Fruit fly (Drosophila melanogaster): ENCODE results near the gene spri.
A peak's percentile ranks its signal among the peaks of the same experiment; 100 is the strongest.

spri gene

dm6 chrX:10486144-10487030 is 98.8 kb downstream of the spri start (continued):
- TF ChIP-seq cwo (GFP tag; optimal IDR thresholded peaks at IDR 0.05) (peak; percentile 86), CG2712 (tag; optimal IDR thresholded peaks at IDR 0.05) (peak; percentile 42), kay (GFP tag; optimal IDR thresholded peaks at IDR 0.05) (peak; percentile 55), repo (GFP tag; optimal IDR thresholded peaks at IDR 0.05) (peak; percentile 48), CG1832 (GFP tag; optimal IDR thresholded peaks at IDR 0.05) (no peak), CG12299 (tag; optimal IDR thresholded peaks at IDR 0.05) (peak; percentile 36), seq (GFP tag; IDR thresholded peaks at IDR 0.05) (0 out of 2 replicates have a peak, but pooled peaks have one; percentile 21), zen (tag; optimal IDR thresholded peaks at IDR 0.05) (no peak), unpg (GFP tag; optimal IDR thresholded peaks at IDR 0.05) (peak; percentile 62), dpn (GFP tag; optimal IDR thresholded peaks at IDR 0.05) (peak; percentile 51 to 59), CG10654 (GFP tag; optimal IDR thresholded peaks at IDR 0.05) (peak; percentile 37), CG14441 (GFP tag; IDR thresholded peaks at IDR 0.05) (peak; percentile 52), CG17385 (GFP tag; optimal IDR thresholded peaks at IDR 0.05) (peak; percentile 57), CG14050 (GFP tag; IDR thresholded peaks at IDR 0.05) (peak; percentile 22; the same call in 1 of the 3 replicates), CG11247 (GFP tag; IDR thresholded peaks at IDR 0.05) (no peak), ranshi (GFP tag; IDR thresholded peaks at IDR 0.05) (peak; percentile 47; the same call in 1 of the 2 replicates), abd-A (tag; optimal IDR thresholded peaks at IDR 0.05) (peak; percentile 9), Pdp1 (GFP tag; optimal IDR thresholded peaks at IDR 0.05) (peak; percentile 48 to 60), HmgZ (tag; optimal IDR thresholded peaks at IDR 0.05) (peak; percentile 57), caup (GFP tag; optimal IDR thresholded peaks at IDR 0.05; ENCODE audit: severe bottlenecking) (peak; percentile 60), E2f1 (GFP tag; IDR thresholded peaks at IDR 0.05) (peak; percentile 58; the same call in 1 of the 2 replicates), oc (tag; optimal IDR thresholded peaks at IDR 0.05) (no peak), CG9876 (GFP tag; optimal IDR thresholded peaks at IDR 0.05) (no peak)

DNA sequence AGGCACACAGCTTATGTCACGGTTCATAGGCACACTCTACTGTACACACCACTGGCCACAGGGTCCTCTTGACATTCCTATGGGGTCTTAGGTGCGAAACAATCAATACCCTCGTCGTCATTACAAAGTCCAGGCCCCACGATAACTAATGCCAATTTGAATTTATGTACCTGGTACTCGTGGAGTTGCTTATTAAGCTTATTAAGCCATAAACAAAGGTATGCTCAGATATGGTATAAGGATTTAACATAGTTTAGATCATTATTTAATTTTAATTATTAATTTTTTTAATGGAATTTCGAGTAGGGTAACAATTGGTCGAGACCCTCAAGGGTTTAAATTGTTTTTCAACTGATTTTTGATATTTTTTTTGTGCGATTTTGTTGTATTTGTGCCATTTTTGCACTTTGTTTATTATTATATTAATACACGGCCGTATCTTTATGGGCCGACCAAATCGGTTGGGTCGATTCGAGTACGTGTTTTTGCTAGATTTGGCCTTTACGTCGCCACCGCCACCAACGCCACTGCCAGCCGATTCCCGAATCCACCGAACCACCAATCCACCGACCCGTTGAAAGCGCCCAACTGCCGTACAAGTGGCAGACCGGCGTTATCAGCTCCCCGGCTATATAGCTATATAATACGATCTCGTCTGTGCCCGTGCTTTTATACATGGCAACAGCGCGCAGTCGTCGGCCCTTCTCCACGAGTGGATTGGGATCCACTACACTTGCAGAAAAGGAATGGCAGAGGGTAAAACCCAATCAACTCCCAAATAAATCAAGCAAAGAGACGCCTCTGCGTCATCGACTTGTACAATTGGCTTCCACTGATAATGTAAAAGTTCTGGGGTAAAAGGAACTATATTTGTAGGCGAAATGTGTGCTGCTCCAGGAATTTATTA is 100.8 kb downstream of the spri start:
- TF ChIP-seq Spps (tag; optimal IDR thresholded peaks at IDR 0.05) (no peak), corto (GFP tag; optimal IDR thresholded peaks at IDR 0.05) (no peak), B-H1 (GFP tag; IDR thresholded peaks at IDR 0.05) (no peak), ara (GFP tag; IDR thresholded peaks at IDR 0.05) (no peak), vfl (GFP tag; optimal IDR thresholded peaks at IDR 0.05) (no peak), oc (tag; optimal IDR thresholded peaks at IDR 0.05) (no peak), CG5953 (GFP tag; IDR thresholded peaks at IDR 0.05) (no peak), salm (tag; optimal IDR thresholded peaks at IDR 0.05) (no peak), rib (GFP tag; IDR thresholded peaks at IDR 0.05) (no peak), Dbx (GFP tag; IDR thresholded peaks at IDR 0.05) (0 out of 3 replicates have a peak, but pooled peaks have one; percentile 18), jing (GFP tag; optimal IDR thresholded peaks at IDR 0.05) (no peak), CG32767 (GFP tag; IDR thresholded peaks at IDR 0.05) (no peak), gce (GFP tag; IDR thresholded peaks at IDR 0.05) (no peak), CG9609 (GFP tag; optimal IDR thresholded peaks at IDR 0.05) (no peak), Sin3A (optimal IDR thresholded peaks at IDR 0.05) (no peak), chn (GFP tag; optimal IDR thresholded peaks at IDR 0.05) (no peak), trh (GFP tag; optimal IDR thresholded peaks at IDR 0.05) (no peak), Doc2 (GFP tag; IDR thresholded peaks at IDR 0.05) (no peak), CG11504 (tag; optimal IDR thresholded peaks at IDR 0.05) (no peak), CG32532 (GFP tag; IDR thresholded peaks at IDR 0.05) (0 out of 2 replicates have a peak, but pooled peaks have one; percentile 37), Deaf1 (tag; optimal IDR thresholded peaks at IDR 0.05) (peak; percentile 30), CG1647 (GFP tag; optimal IDR thresholded peaks at IDR 0.05) (no peak), tna (GFP tag; IDR thresholded peaks at IDR 0.05; ENCODE audit: partially characterized antibody) (no peak), CG4360 (GFP tag; IDR thresholded peaks at IDR 0.05) (no peak), gro (GFP tag; optimal IDR thresholded peaks at IDR 0.05) (no peak), sug (tag; optimal IDR thresholded peaks at IDR 0.05) (peak; percentile 58)

Measured in whole organism, embryonic.